Worm (Caenorhabditis elegans) whole organism, late embryonic: Measurements from ENCODE around the gene fbxa-10.
A peak's percentile ranks its signal among the peaks of the same experiment; 100 is the strongest.

Experiments used
- C38D4.7 ChIP-seq: fragments of 200-800 bp; sonication (Bioruptor generic); optimal IDR thresholded peaks from 2 replicates; lab custom pipeline; 2018; ENCODE audit warnings: mild to moderate bottlenecking, missing genetic modification characterization, moderate library complexity, missing compliant biosample characterization
- F13H6.1 ChIP-seq: sonication (generic microtip); optimal IDR thresholded peaks from 2 replicates; lab custom pipeline; 2016; ENCODE audit warnings: missing genetic modification characterization, missing compliant biosample characterization
- Y22D7AL.16 ChIP-seq: sonication (generic microtip); optimal IDR thresholded peaks from 2 replicates; lab custom pipeline; 2016; ENCODE audit warnings: missing genetic modification characterization, missing compliant biosample characterization
- ceh-14 ChIP-seq: sonication (generic microtip); optimal IDR thresholded peaks from 2 replicates; lab custom pipeline; 2016; ENCODE audit warnings: missing genotype, missing genetic modification characterization, missing compliant biosample characterization
- ceh-18 ChIP-seq: sonication (generic microtip); optimal IDR thresholded peaks from 2 replicates; lab custom pipeline; 2016; ENCODE audit warnings: missing genetic modification characterization, missing compliant biosample characterization
- ceh-2 ChIP-seq: sonication (generic microtip); optimal IDR thresholded peaks from 2 replicates; lab custom pipeline; 2016; ENCODE audit warnings: missing genotype, missing genetic modification characterization, missing compliant biosample characterization
- ceh-45 ChIP-seq: fragments of 200-800 bp; sonication (Bioruptor generic); IDR thresholded peaks from 2 replicates; pipeline ENCODE4 v1.3.6; 2022; ENCODE audit warnings: missing genetic modification reagents, missing genetic modification characterization, missing compliant biosample characterization
- ceh-6 ChIP-seq: fragments of 200-800 bp; sonication (Bioruptor generic); optimal IDR thresholded peaks from 2 replicates; lab custom pipeline; 2018; ENCODE audit warnings: mild to moderate bottlenecking, missing genetic modification characterization, missing compliant biosample characterization
- che-1 ChIP-seq: sonication (generic microtip); optimal IDR thresholded peaks from 2 replicates; lab custom pipeline; 2016; ENCODE audit warnings: mild to moderate bottlenecking, missing genetic modification characterization, missing compliant biosample characterization
- dmd-4 ChIP-seq: sonication (generic microtip); optimal IDR thresholded peaks from 2 replicates; lab custom pipeline; 2016; ENCODE audit warnings: borderline replicate concordance, missing genetic modification characterization, missing compliant biosample characterization
- dve-1 ChIP-seq: sonication (generic microtip); optimal IDR thresholded peaks from 2 replicates; lab custom pipeline; 2017; ENCODE audit warnings: antibody characterized with exemption, mild to moderate bottlenecking, missing genetic modification characterization, missing compliant biosample characterization
- ets-4 ChIP-seq: sonication (generic microtip); optimal IDR thresholded peaks from 2 replicates; lab custom pipeline; 2016; ENCODE audit warnings: missing genetic modification characterization, missing compliant biosample characterization
- eyg-1 ChIP-seq: sonication (generic microtip); optimal IDR thresholded peaks from 2 replicates; lab custom pipeline; 2016; ENCODE audit warnings: missing genotype, missing genetic modification characterization, missing compliant biosample characterization
- fax-1 ChIP-seq: sonication (generic microtip); optimal IDR thresholded peaks from 2 replicates; lab custom pipeline; 2016; ENCODE audit warnings: missing genotype, missing genetic modification characterization, missing compliant biosample characterization
- fkh-6 ChIP-seq: sonication (generic microtip); optimal IDR thresholded peaks from 2 replicates; lab custom pipeline; 2016; ENCODE audit warnings: missing genetic modification characterization, missing compliant biosample characterization
- gmeb-2 ChIP-seq: sonication (generic microtip); optimal IDR thresholded peaks from 2 replicates; lab custom pipeline; 2016; ENCODE audit warnings: missing genetic modification characterization, inconsistent platforms, missing compliant biosample characterization
- hlh-6 ChIP-seq: sonication (generic microtip); optimal IDR thresholded peaks from 2 replicates; lab custom pipeline; 2016; ENCODE audit warnings: missing genotype, missing genetic modification characterization, missing compliant biosample characterization
- lim-6 ChIP-seq: sonication (generic microtip); optimal IDR thresholded peaks from 2 replicates; lab custom pipeline; 2016; ENCODE audit warnings: missing genetic modification characterization, missing compliant biosample characterization
- lin-11 ChIP-seq: fragments of 200-800 bp; sonication (Bioruptor generic); optimal IDR thresholded peaks from 2 replicates; lab custom pipeline; 2018; ENCODE audit warnings: mild to moderate bottlenecking, missing genetic modification characterization, missing compliant biosample characterization
- madf-2 ChIP-seq: sonication (generic microtip); optimal IDR thresholded peaks from 2 replicates; lab custom pipeline; 2017; ENCODE audit warnings: missing genetic modification characterization, missing compliant biosample characterization
- mec-3 ChIP-seq: sonication (generic microtip); optimal IDR thresholded peaks from 2 replicates; lab custom pipeline; 2016; ENCODE audit warnings: borderline replicate concordance, missing genetic modification characterization, missing compliant biosample characterization
- nfya-1 ChIP-seq: sonication (generic microtip); optimal IDR thresholded peaks from 2 replicates; lab custom pipeline; 2017; ENCODE audit warnings: missing genetic modification characterization, mild to moderate bottlenecking, missing compliant biosample characterization, antibody characterized with exemption, moderate library complexity
- nhr-11 ChIP-seq: fragments of 150-350 bp; optimal IDR thresholded peaks from 2 replicates; lab custom pipeline; 2014; ENCODE audit warnings: missing biosample characterization, missing genetic modification characterization
- npax-4 ChIP-seq: sonication (generic microtip); optimal IDR thresholded peaks from 2 replicates; lab custom pipeline; 2016; ENCODE audit warnings: missing genetic modification characterization, missing compliant biosample characterization
- pat-9 ChIP-seq: fragments of 200-800 bp; sonication (Bioruptor generic); optimal IDR thresholded peaks from 2 replicates; lab custom pipeline; 2018; ENCODE audit warnings: mild to moderate bottlenecking, missing genetic modification characterization, moderate library complexity, missing compliant biosample characterization
- pha-2 ChIP-seq: sonication (generic microtip); optimal IDR thresholded peaks from 2 replicates; lab custom pipeline; 2017; ENCODE audit warnings: mild to moderate bottlenecking, missing genetic modification characterization, missing compliant biosample characterization
- ref-2 ChIP-seq: sonication (generic microtip); optimal IDR thresholded peaks from 2 replicates; lab custom pipeline; 2016; ENCODE audit warnings: missing genetic modification characterization, missing compliant biosample characterization
- rnt-1 ChIP-seq: sonication (generic microtip); optimal IDR thresholded peaks from 2 replicates; lab custom pipeline; 2016; ENCODE audit warnings: missing genetic modification characterization, missing compliant biosample characterization
- tbx-2 ChIP-seq: sonication (generic microtip); optimal IDR thresholded peaks from 2 replicates; lab custom pipeline; 2016; ENCODE audit warnings: missing genetic modification characterization, missing compliant biosample characterization
- ttx-3 ChIP-seq: sonication (generic microtip); optimal IDR thresholded peaks from 2 replicates; lab custom pipeline; 2016; ENCODE audit warnings: missing genetic modification reagents, missing genetic modification characterization, missing compliant biosample characterization
- unc-3 ChIP-seq, 2 experiments: fragments of 200-800 bp in 1 of 2; sonication (Bioruptor generic) in 1 of 2; sonication (generic microtip) in 1 of 2; conservative IDR thresholded peaks in 1 of 2; optimal IDR thresholded peaks in 1 of 2; 2 replicates each; pipeline versions ENCODE4 v1.3.6 to Lab custom; 2016 to 2022; ENCODE audit warnings: missing compliant biosample characterization in 2 of 2, missing genetic modification characterization in 2 of 2, missing genetic modification reagents in 1 of 2
- unc-42 ChIP-seq: sonication (generic microtip); optimal IDR thresholded peaks from 2 replicates; lab custom pipeline; 2016; ENCODE audit warnings: missing genotype, missing genetic modification characterization, missing compliant biosample characterization
- ztf-16 ChIP-seq: sonication (generic microtip); optimal IDR thresholded peaks from 2 replicates; lab custom pipeline; 2017; ENCODE audit warnings: missing genetic modification characterization, missing compliant biosample characterization

The fbxa-10 gene

ce11 chrIII:931405-931804 lies 20.8 kb upstream of the fbxa-10 start (continued):
- TF ChIP-seq fkh-6: peak; percentile 90
- TF ChIP-seq lin-11 (tag; lab: Kevin White, UChicago): peak; percentile 94
- TF ChIP-seq pha-2 (tag; lab: Kevin White, UChicago): peak; percentile 18
- TF ChIP-seq unc-42 (tag; lab: Kevin White, UChicago): peak; percentile 67
- peak; percentile 79 for TF ChIP-seq F13H6.1 (tag; lab: Kevin White, UChicago)
- peak; percentile 88 for TF ChIP-seq hlh-6
- peak; percentile 53 for TF ChIP-seq ref-2 (tag; lab: Kevin White, UChicago)
- peak; percentile 76 for TF ChIP-seq mec-3 (tag; lab: Kevin White, UChicago)
- TF ChIP-seq C38D4.7: peak; percentile 66
- TF ChIP-seq ztf-16 (tag; lab: Kevin White, UChicago): peak; percentile 42
- TF ChIP-seq Y22D7AL.16 (tag; lab: Kevin White, UChicago): peak; percentile 97
- peak; percentile 57 for TF ChIP-seq eyg-1
- peak; percentile 79 for TF ChIP-seq fax-1 (tag; lab: Kevin White, UChicago)
- peak; percentile 97 for TF ChIP-seq madf-2 (tag; lab: Kevin White, UChicago)
- TF ChIP-seq tbx-2 (tag; lab: Kevin White, UChicago): peak; percentile 97
- TF ChIP-seq ets-4 (tag; lab: Kevin White, UChicago): peak; percentile 83
- peak; percentile 79 for TF ChIP-seq npax-4 (tag; lab: Kevin White, UChicago)
- TF ChIP-seq ceh-6 (GFP tag; lab: Kevin White, UChicago): peak; percentile 32

ce11 chrIII:936037-936507 lies 16.1 kb upstream of the fbxa-10 start, which contains the start of gene fbxa-55:
Gene fbxa-55 (minus strand): TSS chrIII:936087.
- no peak for TF ChIP-seq nhr-11 (tag; lab: Kevin White, UChicago)
- TF ChIP-seq ceh-14 (tag; lab: Kevin White, UChicago): no peak
- TF ChIP-seq ceh-2 (tag; lab: Kevin White, UChicago): no peak
- TF ChIP-seq nfya-1: no peak
- TF ChIP-seq ttx-3 (tag; lab: Kevin White, UChicago): no peak
- TF ChIP-seq pat-9 (tag; lab: Kevin White, UChicago): no peak
- TF ChIP-seq lin-11 (tag; lab: Kevin White, UChicago): no peak
- no peak for TF ChIP-seq che-1 (tag; lab: Kevin White, UChicago)
- no peak for TF ChIP-seq lim-6 (tag; lab: Kevin White, UChicago)
- no peak for TF ChIP-seq hlh-6
- no peak for TF ChIP-seq ref-2 (tag; lab: Kevin White, UChicago)
- no peak for TF ChIP-seq unc-3 (GFP tag; conservative IDR thresholded peaks at IDR 0.05; lab: Robert Waterston, UW)
- no peak for TF ChIP-seq unc-3 (tag; optimal IDR thresholded peaks at IDR 0.05; lab: Kevin White, UChicago)
- TF ChIP-seq dve-1: no peak
- no peak for TF ChIP-seq gmeb-2 (tag; lab: Kevin White, UChicago)
- TF ChIP-seq dmd-4 (tag; lab: Kevin White, UChicago): no peak
- TF ChIP-seq rnt-1 (tag; lab: Kevin White, UChicago): no peak

ce11 chrIII:937961-938360 lies 14.2 kb upstream of the fbxa-10 start, which contains the start of gene fbxa-56:
Gene fbxa-56 (minus strand): TSS chrIII:938061.
- TF ChIP-seq fax-1 (tag; lab: Kevin White, UChicago) (no peak), ets-4 (tag; lab: Kevin White, UChicago) (no peak), F13H6.1 (tag; lab: Kevin White, UChicago) (no peak), unc-3 (GFP tag; conservative IDR thresholded peaks at IDR 0.05; lab: Robert Waterston, UW) (no peak), unc-3 (tag; optimal IDR thresholded peaks at IDR 0.05; lab: Kevin White, UChicago) (no peak), ceh-45 (GFP tag; lab: Robert Waterston, UW) (no peak), ceh-18 (tag; lab: Kevin White, UChicago) (no peak)

ce11 chrIII:938569-938968 lies 13.6 kb upstream of the fbxa-10 start, which contains the start of gene fbxa-22:
Gene fbxa-22 (plus strand): TSS chrIII:938869.
- no peak for TF ChIP-seq nhr-11 (tag; lab: Kevin White, UChicago)
- no peak for TF ChIP-seq unc-3 (GFP tag; conservative IDR thresholded peaks at IDR 0.05; lab: Robert Waterston, UW)
- TF ChIP-seq unc-3 (tag; optimal IDR thresholded peaks at IDR 0.05; lab: Kevin White, UChicago): no peak
